Fruit fly (Drosophila melanogaster): Measurements from ENCODE around the gene Nepl3.

DNA sequence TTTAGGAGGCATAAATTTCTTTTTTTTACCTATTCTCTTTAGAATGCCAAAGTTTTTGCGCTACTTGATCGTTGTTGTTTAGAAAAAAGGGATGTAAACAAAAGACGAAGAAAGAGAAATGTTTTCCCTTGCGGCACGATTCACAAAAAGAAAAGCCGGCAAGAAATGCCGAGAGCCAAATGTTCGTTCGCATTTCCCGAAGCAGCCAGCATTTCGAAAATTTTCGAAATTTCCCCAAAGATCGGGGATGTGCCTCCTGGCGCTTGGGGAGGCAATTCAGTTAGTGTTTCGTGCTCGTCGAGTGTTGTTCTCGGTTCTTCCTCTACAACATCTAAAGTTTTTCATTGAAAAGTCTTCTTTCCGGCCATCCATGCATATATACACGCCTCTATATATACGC is 42.5 kb upstream of the Nepl3 start, which contains the start of gene Msp300:
- no peak for TF ChIP-seq CG8159 (tag; optimal IDR thresholded peaks at IDR 0.05)
- no peak for TF ChIP-seq CG12605 (GFP tag; IDR thresholded peaks at IDR 0.05)
